Worm (Caenorhabditis elegans): Measurements from ENCODE around the gene R08A2.2.

ce11 chrV:14736851-14737250 is 21.3 kb upstream of the R08A2.2 start, which contains the start of gene Y50E8A.5:
- TF ChIP-seq egl-27 (tag; optimal IDR thresholded peaks at IDR 0.05) (no peak), snpc-4 (tag; optimal IDR thresholded peaks at IDR 0.05) (no peak), unc-39 (tag; optimal IDR thresholded peaks at IDR 0.05) (no peak), R02D3.7 (tag; optimal IDR thresholded peaks at IDR 0.05) (no peak), nhr-237 (tag; optimal IDR thresholded peaks at IDR 0.05) (no peak), lsy-2 (tag; optimal IDR thresholded peaks at IDR 0.05) (no peak), aly-2 (tag; optimal IDR thresholded peaks at IDR 0.05) (no peak), ama-1 (optimal IDR thresholded peaks at IDR 0.05) (no peak), ztf-4 (tag; optimal IDR thresholded peaks at IDR 0.05) (no peak), nhr-25 (tag; optimal IDR thresholded peaks at IDR 0.05) (no peak), nhr-21 (tag; optimal IDR thresholded peaks at IDR 0.05) (no peak), nhr-11 (tag; optimal IDR thresholded peaks at IDR 0.05) (no peak), alr-1 (tag; optimal IDR thresholded peaks at IDR 0.05) (no peak), mab-5 (tag; optimal IDR thresholded peaks at IDR 0.05) (no peak)

All from whole organism, L2 larva.